Fruit fly (Drosophila melanogaster): Measurements from ENCODE around the gene emc.

The emc gene

dm6 chr3L:764329-764728 is 15.1 kb downstream of the emc start (continued):
- TF ChIP-seq CG30403 (GFP tag; optimal IDR thresholded peaks at IDR 0.05) (peak; percentile 17), otp (GFP tag; IDR thresholded peaks at IDR 0.05) (peak; percentile 68), ssp (GFP tag; IDR thresholded peaks at IDR 0.05) (0 out of 2 replicates have a peak, but pooled peaks have one; percentile 24), Aef1 (GFP tag; IDR thresholded peaks at IDR 0.05) (peak; percentile 24; the same call in 1 of the 3 replicates), corto (GFP tag; optimal IDR thresholded peaks at IDR 0.05) (no peak), CG14667 (GFP tag; IDR thresholded peaks at IDR 0.05) (peak; percentile 27; the same call in 1 of the 2 replicates), cg (GFP tag; optimal IDR thresholded peaks at IDR 0.05) (no peak), ken (GFP tag; IDR thresholded peaks at IDR 0.05) (0 out of 3 replicates have a peak, but pooled peaks have one; percentile 34), pnt (GFP tag; optimal IDR thresholded peaks at IDR 0.05) (peak; percentile 27), knrl (GFP tag; IDR thresholded peaks at IDR 0.05; ENCODE audit: partially characterized antibody) (no peak), Nf-YB (GFP tag; optimal IDR thresholded peaks at IDR 0.05) (no peak), z (GFP tag; IDR thresholded peaks at IDR 0.05) (no peak), Hr51 (GFP tag; optimal IDR thresholded peaks at IDR 0.05) (peak in 1 of 2 experiments; percentile 39), CG31365 (tag; optimal IDR thresholded peaks at IDR 0.05) (no peak), CG10366 (GFP tag; IDR thresholded peaks at IDR 0.05) (no peak; the same call in 1 of the 2 replicates), Sox100B (GFP tag; optimal IDR thresholded peaks at IDR 0.05) (peak; percentile 25), CG11398 (GFP tag; optimal IDR thresholded peaks at IDR 0.05) (no peak), CG17359 (tag; optimal IDR thresholded peaks at IDR 0.05) (peak; percentile 51), CG10979 (tag; optimal IDR thresholded peaks at IDR 0.05) (peak; percentile 29), jumu (GFP tag; optimal IDR thresholded peaks at IDR 0.05) (peak; percentile 38), caup (GFP tag; optimal IDR thresholded peaks at IDR 0.05; ENCODE audit: severe bottlenecking) (no peak), gem (tag; optimal IDR thresholded peaks at IDR 0.05) (peak; percentile 53), Hmx (GFP tag; optimal IDR thresholded peaks at IDR 0.05) (no peak), vvl (GFP tag; IDR thresholded peaks at IDR 0.05) (peak; percentile 56), CG32767 (GFP tag; IDR thresholded peaks at IDR 0.05) (no peak), CG7928 (GFP tag; optimal IDR thresholded peaks at IDR 0.05) (no peak), CG14860 (GFP tag; IDR thresholded peaks at IDR 0.05; ENCODE audit: partially characterized antibody) (no peak), CG1024 (GFP tag; IDR thresholded peaks at IDR 0.05) (no peak), h (optimal IDR thresholded peaks at IDR 0.05) (no peak), Dad (GFP tag; optimal IDR thresholded peaks at IDR 0.05) (peak; percentile 8), pzg (GFP tag; optimal IDR thresholded peaks at IDR 0.05) (no peak), disco-r (GFP tag; optimal IDR thresholded peaks at IDR 0.05) (no peak), MBD-R2 (GFP tag; IDR thresholded peaks at IDR 0.05) (no peak), Chrac-16 (GFP tag; optimal IDR thresholded peaks at IDR 0.05) (peak; percentile 12), Doc2 (GFP tag; IDR thresholded peaks at IDR 0.05) (no peak), CG15073 (GFP tag; optimal IDR thresholded peaks at IDR 0.05) (no peak), CG4854 (GFP tag; optimal IDR thresholded peaks at IDR 0.05) (no peak), NC2β (GFP tag; optimal IDR thresholded peaks at IDR 0.05) (no peak), kay (GFP tag; optimal IDR thresholded peaks at IDR 0.05) (no peak), lmd (GFP tag; IDR thresholded peaks at IDR 0.05) (peak; percentile 39; the same call in 1 of the 2 replicates), ftz-f1 (GFP tag; optimal IDR thresholded peaks at IDR 0.05) (no peak), HLH3B (GFP tag; IDR thresholded peaks at IDR 0.05) (0 out of 2 replicates have a peak, but pooled peaks have one; percentile 33), E2f1 (GFP tag; IDR thresholded peaks at IDR 0.05) (0 out of 2 replicates have a peak, but pooled peaks have one; percentile 24), wek (GFP tag; optimal IDR thresholded peaks at IDR 0.05) (no peak), seq (GFP tag; IDR thresholded peaks at IDR 0.05) (no peak), Hr78 (GFP tag; optimal IDR thresholded peaks at IDR 0.05) (no peak), pan (optimal IDR thresholded peaks at IDR 0.05) (no peak), pan (GFP tag; optimal IDR thresholded peaks at IDR 0.05 in 1 of 2, IDR thresholded peaks at IDR 0.05 in 1 of 2) (peak in 1 of 2 experiments; percentile 56), CG11695 (GFP tag; IDR thresholded peaks at IDR 0.05) (0 out of 3 replicates have a peak, but pooled peaks have one; percentile 39), bab2 (GFP tag; optimal IDR thresholded peaks at IDR 0.05) (peak; percentile 32), chm (GFP tag; IDR thresholded peaks at IDR 0.05) (peak; percentile 66), CG34422 (GFP tag; IDR thresholded peaks at IDR 0.05) (no peak)
